Worm (Caenorhabditis elegans) whole organism, early embryonic: Measurements from ENCODE around the gene srh-219.

ENCODE experiments used
- aly-1 ChIP-seq: sonication (generic microtip); optimal IDR thresholded peaks from 2 replicates; lab custom pipeline; 2016; ENCODE audit warnings: missing genetic modification characterization, missing compliant biosample characterization
- ama-1 ChIP-seq: fragments of 150-350 bp; optimal IDR thresholded peaks from 2 replicates; lab custom pipeline; 2014

ce11 chrV:15515365-15515764 lies 20.1 kb downstream of the srh-219 start:
- TF ChIP-seq ama-1 (lab: Kevin White, UChicago): no peak
- TF ChIP-seq aly-1 (tag; lab: Kevin White, UChicago): no peak
